Worm (Caenorhabditis elegans) whole organism, L1 larva: ENCODE results near the gene Y41E3.6.

ENCODE experiments used
- F16B12.6 ChIP-seq: fragments of 150-350 bp; optimal IDR thresholded peaks from 2 replicates; lab custom pipeline; 2014; ENCODE audit warnings: missing biosample characterization, missing genetic modification characterization
- aly-2 ChIP-seq: fragments of 150-350 bp; optimal IDR thresholded peaks from 2 replicates; lab custom pipeline; 2014; ENCODE audit warnings: missing biosample characterization, missing genetic modification characterization
- ama-1 ChIP-seq: fragments of 150-350 bp; optimal IDR thresholded peaks from 2 replicates; lab custom pipeline; 2014
- blmp-1 ChIP-seq: fragments of 150-350 bp; optimal IDR thresholded peaks from 2 replicates; lab custom pipeline; 2014; ENCODE audit warnings: missing biosample characterization, missing genetic modification characterization
- ceh-8 ChIP-seq: fragments of 200-800 bp; sonication (Bioruptor generic); optimal IDR thresholded peaks from 2 replicates; lab custom pipeline; 2018; ENCODE audit warnings: mild to moderate bottlenecking, missing genetic modification characterization, moderate library complexity, missing compliant biosample characterization
- ceh-88 ChIP-seq: fragments of 200-800 bp; sonication (Bioruptor generic); IDR thresholded peaks from 2 replicates; pipeline ENCODE4 v1.3.6; 2022; ENCODE audit warnings: missing genetic modification characterization, missing compliant biosample characterization
- ces-1 ChIP-seq: fragments of 150-350 bp; optimal IDR thresholded peaks from 2 replicates; lab custom pipeline; 2014; ENCODE audit warnings: missing biosample characterization, missing genetic modification reagents, missing genetic modification characterization
- dpl-1 ChIP-seq, 3 experiments: fragments of 150-350 bp in 2 of 3; sonication (generic microtip) in 1 of 3; optimal IDR thresholded peaks; 2 replicates each; lab custom pipeline; 2014 to 2017; ENCODE audit warnings: missing biosample characterization in 3 of 3, missing genetic modification characterization in 3 of 3, missing genetic modification reagents in 3 of 3
- dsc-1 ChIP-seq: sonication (generic microtip); optimal IDR thresholded peaks from 2 replicates; lab custom pipeline; 2016; ENCODE audit warnings: mild to moderate bottlenecking, missing genetic modification characterization, missing compliant biosample characterization
- efl-1 ChIP-seq, 4 experiments: fragments of 150-350 bp; optimal IDR thresholded peaks in 3 of 4; peaks in 1 of 4; 1 replicate in 1 of 4; 2 replicates in 3 of 4; lab custom pipeline; 2014; ENCODE audit warnings: missing biosample characterization in 2 of 4, missing genetic modification characterization in 2 of 4, missing genetic modification reagents in 2 of 4
- efl-3 ChIP-seq: fragments of 200-800 bp; sonication (Bioruptor generic); optimal IDR thresholded peaks from 2 replicates; lab custom pipeline; 2018; ENCODE audit warnings: mild to moderate bottlenecking, missing genetic modification characterization, missing compliant biosample characterization
- egl-13 ChIP-seq: sonication (generic microtip); optimal IDR thresholded peaks from 2 replicates; lab custom pipeline; 2016; ENCODE audit warnings: missing genotype, missing genetic modification reagents, missing genetic modification characterization, missing compliant biosample characterization
- egl-27 ChIP-seq, 2 experiments: fragments of 150-350 bp in 1 of 2; sonication (generic microtip); optimal IDR thresholded peaks; 3 replicates each; lab custom pipeline; 2017 to 2018; ENCODE audit warnings: missing biosample characterization in 2 of 2, missing genetic modification characterization in 2 of 2, missing genetic modification reagents in 2 of 2
- elt-3 ChIP-seq, 6 experiments: fragments of 150-350 bp in 1 of 6; sonication (generic microtip); optimal IDR thresholded peaks; 2 replicates each; lab custom pipeline; 2017 to 2018; ENCODE audit warnings: missing biosample characterization in 6 of 6, missing genetic modification characterization in 6 of 6, inconsistent platforms in 1 of 6
- ets-5 ChIP-seq: fragments of 200-800 bp; sonication (Bioruptor generic); IDR thresholded peaks from 2 replicates; pipeline ENCODE4 v1.3.6; 2022; ENCODE audit warnings: missing genetic modification characterization, missing compliant biosample characterization
- fkh-4 ChIP-seq: sonication (generic microtip); optimal IDR thresholded peaks from 2 replicates; lab custom pipeline; 2016; ENCODE audit warnings: missing compliant biosample characterization, missing genetic modification characterization, borderline replicate concordance
- fos-1 ChIP-seq: fragments of 150-350 bp; optimal IDR thresholded peaks from 2 replicates; lab custom pipeline; 2014; ENCODE audit warnings: missing biosample characterization, missing genetic modification characterization
- grh-1 ChIP-seq: fragments of 200-800 bp; sonication (Bioruptor generic); IDR thresholded peaks from 2 replicates; pipeline ENCODE4 v1.3.6; 2022; ENCODE audit warnings: missing genetic modification reagents, missing genetic modification characterization, missing compliant biosample characterization
- hlh-4 ChIP-seq: sonication (generic microtip); optimal IDR thresholded peaks from 2 replicates; lab custom pipeline; 2016; ENCODE audit warnings: mild to moderate bottlenecking, missing genetic modification characterization, missing compliant biosample characterization
- hpl-2 ChIP-seq: fragments of 150-350 bp; optimal IDR thresholded peaks from 2 replicates; lab custom pipeline; 2014; ENCODE audit warnings: missing biosample characterization, missing genetic modification reagents, missing genetic modification characterization
- lin-13 ChIP-seq: fragments of 150-350 bp; optimal IDR thresholded peaks from 2 replicates; lab custom pipeline; 2014; ENCODE audit warnings: missing biosample characterization, missing genetic modification reagents, missing genetic modification characterization
- lin-35 ChIP-seq, 2 experiments: fragments of 150-350 bp; optimal IDR thresholded peaks; 2 replicates each; lab custom pipeline; 2014; ENCODE audit warnings: missing biosample characterization in 2 of 2, missing genetic modification characterization in 2 of 2, missing genetic modification reagents in 2 of 2
- lir-3 ChIP-seq: sonication (generic microtip); optimal IDR thresholded peaks from 2 replicates; lab custom pipeline; 2016; ENCODE audit warnings: mild to moderate bottlenecking, missing genetic modification characterization, moderate library complexity, missing compliant biosample characterization; ENCODE audit not compliant: poor library complexity
- lsy-2 ChIP-seq, 2 experiments: fragments of 150-350 bp; optimal IDR thresholded peaks; 2 replicates each; lab custom pipeline; 2014; ENCODE audit warnings: missing biosample characterization in 2 of 2, missing genetic modification characterization in 2 of 2
- mep-1 ChIP-seq: fragments of 150-350 bp; optimal IDR thresholded peaks from 2 replicates; lab custom pipeline; 2014; ENCODE audit warnings: missing biosample characterization, missing genetic modification characterization
- nhr-19 ChIP-seq: fragments of 200-800 bp; sonication (Bioruptor generic); conservative IDR thresholded peaks from 2 replicates; pipeline ENCODE4 v1.3.6; 2022; ENCODE audit warnings: missing genetic modification characterization, missing compliant biosample characterization
- nhr-28 ChIP-seq: fragments of 150-350 bp; optimal IDR thresholded peaks from 2 replicates; lab custom pipeline; 2014; ENCODE audit warnings: missing biosample characterization, missing genetic modification characterization
- nhr-47 ChIP-seq: sonication (generic microtip); optimal IDR thresholded peaks from 2 replicates; lab custom pipeline; 2016; ENCODE audit warnings: mild to moderate bottlenecking, missing genetic modification characterization, moderate library complexity, missing compliant biosample characterization
- nhr-71 ChIP-seq: sonication (generic microtip); optimal IDR thresholded peaks from 2 replicates; lab custom pipeline; 2016; ENCODE audit warnings: mild to moderate bottlenecking, missing genetic modification characterization, moderate library complexity, missing compliant biosample characterization
- nhr-84 ChIP-seq: sonication (generic microtip); optimal IDR thresholded peaks from 2 replicates; lab custom pipeline; 2017; ENCODE audit warnings: missing biosample characterization, missing genetic modification characterization
- pax-3 ChIP-seq: fragments of 200-800 bp; sonication (Bioruptor generic); optimal IDR thresholded peaks from 2 replicates; lab custom pipeline; 2018; ENCODE audit warnings: mild to moderate bottlenecking, missing genetic modification characterization, moderate library complexity, missing compliant biosample characterization
- rnt-1 ChIP-seq: sonication (generic microtip); optimal IDR thresholded peaks from 2 replicates; lab custom pipeline; 2016; ENCODE audit warnings: mild to moderate bottlenecking, missing genetic modification characterization, moderate library complexity, missing compliant biosample characterization
- skn-1 ChIP-seq: fragments of 150-350 bp; optimal IDR thresholded peaks from 2 replicates; lab custom pipeline; 2014; ENCODE audit warnings: missing biosample characterization, missing genetic modification characterization
- snu-23 ChIP-seq: sonication (generic microtip); optimal IDR thresholded peaks from 2 replicates; lab custom pipeline; 2016; ENCODE audit warnings: missing genetic modification characterization, missing compliant biosample characterization
- sup-37 ChIP-seq: fragments of 200-800 bp; sonication (Bioruptor generic); optimal IDR thresholded peaks from 2 replicates; lab custom pipeline; 2018; ENCODE audit warnings: mild to moderate bottlenecking, missing genetic modification characterization, missing compliant biosample characterization
- swsn-7 ChIP-seq: sonication (generic microtip); optimal IDR thresholded peaks from 2 replicates; lab custom pipeline; 2016; ENCODE audit warnings: missing genetic modification characterization, missing compliant biosample characterization
- tbx-2 ChIP-seq: sonication (generic microtip); optimal IDR thresholded peaks from 2 replicates; lab custom pipeline; 2016; ENCODE audit warnings: missing genetic modification characterization, missing compliant biosample characterization
- unc-130 ChIP-seq: fragments of 150-350 bp; optimal IDR thresholded peaks from 2 replicates; lab custom pipeline; 2017; ENCODE audit warnings: missing biosample characterization, missing genetic modification characterization, inconsistent platforms
- unc-30 ChIP-seq: sonication (generic microtip); optimal IDR thresholded peaks from 2 replicates; lab custom pipeline; 2017; ENCODE audit warnings: missing biosample characterization, missing genetic modification characterization
- unc-98 ChIP-seq: fragments of 200-800 bp; sonication (Bioruptor generic); IDR thresholded peaks from 2 replicates; pipeline ENCODE4 v1.3.6; 2022; ENCODE audit warnings: missing genetic modification characterization, missing compliant biosample characterization
- vab-15 ChIP-seq: sonication (generic microtip); optimal IDR thresholded peaks from 2 replicates; lab custom pipeline; 2017; ENCODE audit warnings: missing genotype, mild to moderate bottlenecking, missing genetic modification characterization, missing compliant biosample characterization
- xbp-1 ChIP-seq: sonication (generic microtip); optimal IDR thresholded peaks from 2 replicates; lab custom pipeline; 2016; ENCODE audit warnings: missing genetic modification characterization, missing compliant biosample characterization
- zip-4 ChIP-seq: fragments of 200-800 bp; sonication (Bioruptor generic); optimal IDR thresholded peaks from 2 replicates; lab custom pipeline; 2018; ENCODE audit warnings: mild to moderate bottlenecking, missing genetic modification characterization, moderate library complexity, missing compliant biosample characterization
- ztf-11 ChIP-seq, 2 experiments: sonication (generic microtip); optimal IDR thresholded peaks; 2 replicates each; lab custom pipeline; 2016 to 2017; ENCODE audit warnings: missing genetic modification characterization in 2 of 2, missing biosample characterization in 1 of 2, missing compliant biosample characterization in 1 of 2

The Y41E3.6 gene

DNA sequence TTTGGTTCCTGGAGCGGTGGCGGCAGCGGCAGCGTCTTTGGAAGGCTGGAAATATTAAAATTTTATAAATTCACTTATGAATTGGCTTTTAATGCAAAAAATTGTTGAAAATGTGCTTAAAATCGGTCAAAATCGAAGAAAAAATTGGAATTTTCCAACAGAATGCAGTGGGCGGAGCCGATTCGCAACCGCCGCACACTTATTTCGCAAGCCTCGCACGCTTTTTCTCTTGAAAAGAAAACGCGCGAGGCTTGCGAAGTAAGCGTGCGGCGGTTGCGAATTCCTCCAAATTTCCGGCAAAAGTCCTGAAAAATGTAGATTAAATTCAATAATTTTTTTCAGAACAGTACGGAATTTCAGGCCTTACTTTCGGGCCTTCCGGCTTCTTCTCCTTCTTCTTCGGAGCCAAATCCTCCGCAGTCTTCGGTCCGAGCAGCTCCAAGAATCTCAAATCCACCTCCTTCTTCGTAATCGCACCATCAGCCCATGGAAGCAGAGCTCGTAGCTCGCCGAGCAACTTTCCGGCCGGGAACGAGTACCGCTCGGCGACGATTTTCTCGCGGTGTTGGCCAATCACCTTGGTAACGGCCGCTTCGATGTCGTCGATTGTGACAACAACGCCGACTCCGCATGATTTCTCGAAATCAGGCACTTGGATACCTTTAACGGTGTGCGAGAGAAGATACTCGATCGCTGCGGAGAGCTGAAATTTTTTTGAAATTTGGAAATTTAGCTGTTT lies 5.7 kb downstream of the Y41E3.6 start:
- TF ChIP-seq blmp-1 (tag; lab: Kevin White, UChicago) = no peak
- no peak for TF ChIP-seq aly-2 (tag; lab: Kevin White, UChicago)
- no peak for TF ChIP-seq tbx-2
- TF ChIP-seq zip-4 (GFP tag; lab: Kevin White, UChicago) = no peak
- TF ChIP-seq ama-1 (lab: Kevin White, UChicago) = no peak
- no peak for TF ChIP-seq sup-37
- no peak for TF ChIP-seq vab-15 (tag; lab: Kevin White, UChicago)
- no peak for TF ChIP-seq egl-13 (tag; lab: Kevin White, UChicago)
- TF ChIP-seq ets-5 (GFP tag; lab: Robert Waterston, UW) = no peak
- no peak for TF ChIP-seq nhr-84 (tag; lab: Kevin White, UChicago)
- no peak for TF ChIP-seq ces-1 (GFP tag; lab: Kevin White, UChicago)
- no peak for TF ChIP-seq hlh-4
- no peak for TF ChIP-seq snu-23 (GFP tag; lab: Kevin White, UChicago)
- TF ChIP-seq pax-3 = no peak
- no peak for TF ChIP-seq lin-13 (GFP tag; lab: Kevin White, UChicago)
- TF ChIP-seq lir-3 = no peak
- TF ChIP-seq hpl-2 (GFP tag; lab: Kevin White, UChicago) = no peak
- TF ChIP-seq lsy-2 (tag; optimal IDR thresholded peaks at IDR 0.05; lab: Kevin White, UChicago) = no peak
- TF ChIP-seq fkh-4 (tag; lab: Kevin White, UChicago) = no peak
- TF ChIP-seq fos-1 (tag; lab: Kevin White, UChicago) = no peak

DNA sequence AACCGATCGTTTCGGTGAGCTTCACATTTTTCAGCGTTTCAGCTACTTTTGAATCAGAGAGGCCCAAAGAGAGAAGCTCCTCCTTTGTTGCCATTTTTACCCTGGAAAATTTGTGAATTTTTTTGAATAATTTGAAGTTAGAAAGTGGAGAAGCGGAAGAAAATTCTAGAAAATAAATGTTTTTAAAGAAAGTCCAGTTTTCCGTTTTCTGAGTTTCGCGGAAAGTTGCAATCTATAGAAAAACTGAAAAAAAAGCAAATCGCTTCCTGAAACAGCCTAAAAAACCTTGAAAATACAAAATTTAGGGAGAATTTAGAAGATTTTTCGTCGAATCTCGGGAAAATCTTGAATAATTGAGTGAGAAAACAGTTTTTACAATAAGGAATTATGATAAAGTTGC lies 6.5 kb downstream of the Y41E3.6 start, which contains the start of gene qars-1:
Gene qars-1, minus strand, starts transcription at position 101 of the 400 bp plus-strand sequence.
- TF ChIP-seq tbx-2 = no peak
- TF ChIP-seq efl-3 (GFP tag; lab: Kevin White, UChicago) = no peak
- no peak for TF ChIP-seq swsn-7 (tag; lab: Kevin White, UChicago)
- no peak for TF ChIP-seq dsc-1 (tag; lab: Kevin White, UChicago)
- no peak for TF ChIP-seq nhr-19 (GFP tag; lab: Robert Waterston, UW)
- TF ChIP-seq mep-1 (tag; lab: Kevin White, UChicago) = no peak
- no peak for TF ChIP-seq elt-3 (tag; optimal IDR thresholded peaks at IDR 0.05; lab: Kevin White, UChicago)
- TF ChIP-seq skn-1 (tag; lab: Kevin White, UChicago) = no peak
- no peak for TF ChIP-seq ceh-8 (GFP tag; lab: Kevin White, UChicago)
- no peak for TF ChIP-seq ztf-11 (tag; optimal IDR thresholded peaks at IDR 0.05; lab: Kevin White, UChicago)
- no peak for TF ChIP-seq ceh-88 (GFP tag; lab: Robert Waterston, UW)
- no peak for TF ChIP-seq nhr-28 (tag; lab: Kevin White, UChicago)
- TF ChIP-seq hpl-2 (GFP tag; lab: Kevin White, UChicago) = no peak
- TF ChIP-seq, all 84 proteins: peak for 0

DNA sequence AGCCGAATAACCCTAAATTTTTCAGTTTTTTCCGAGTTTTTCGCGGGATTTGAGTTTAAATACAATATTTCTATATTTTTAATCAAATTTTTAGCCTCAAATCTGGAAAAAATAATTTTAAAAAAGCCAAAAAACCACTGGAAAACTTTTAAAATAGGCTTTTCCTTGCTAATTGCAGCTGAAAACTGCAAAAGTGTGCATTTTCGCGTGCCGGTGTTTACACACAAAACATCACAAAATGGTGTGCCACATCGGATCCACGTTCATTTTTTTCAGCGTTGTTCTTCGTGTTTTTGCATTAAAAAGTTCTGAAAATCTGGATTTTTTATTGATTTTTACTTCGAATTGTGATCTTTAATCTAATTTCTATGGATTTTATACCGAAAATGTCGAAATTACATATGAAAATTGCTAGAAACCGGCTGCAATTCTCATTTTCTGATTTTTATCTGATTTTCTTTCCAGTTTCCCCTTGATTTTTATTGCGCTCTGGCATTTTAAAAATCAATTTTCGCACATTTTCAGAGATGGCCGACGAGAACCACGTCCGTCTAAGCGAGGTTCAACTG lies 7.0 kb downstream of the Y41E3.6 start, which contains the start of gene Y41E3.7:
Gene Y41E3.7, plus strand, starts transcription at position 519 of the 569 bp plus-strand sequence.
- no peak for TF ChIP-seq unc-130
- TF ChIP-seq nhr-47 (tag; lab: Kevin White, UChicago) = peak; percentile 18
- TF ChIP-seq F16B12.6 (tag; lab: Kevin White, UChicago) = peak; percentile 89
- TF ChIP-seq rnt-1 (tag; lab: Kevin White, UChicago) = peak; percentile 27
- no peak for TF ChIP-seq ceh-88 (GFP tag; lab: Robert Waterston, UW)
- peak; percentile 43 to 59 for TF ChIP-seq efl-1 (optimal IDR thresholded peaks at IDR 0.05; lab: Kevin White, UChicago)
- peak; percentile 45 to 94 for TF ChIP-seq efl-1 (GFP tag; optimal IDR thresholded peaks at IDR 0.05 in 1 of 2; lab: Kevin White, UChicago)
- peak; percentile 31 to 43 for TF ChIP-seq lsy-2 (tag; optimal IDR thresholded peaks at IDR 0.05; lab: Kevin White, UChicago)
- TF ChIP-seq xbp-1 (tag; lab: Kevin White, UChicago) = peak; percentile 21
- TF ChIP-seq egl-27 (tag; optimal IDR thresholded peaks at IDR 0.05; lab: Kevin White, UChicago) = no peak
- TF ChIP-seq nhr-71 = no peak
- no peak for TF ChIP-seq fos-1 (tag; lab: Kevin White, UChicago)
- TF ChIP-seq grh-1 (GFP tag; lab: Robert Waterston, UW) = no peak
- TF ChIP-seq dpl-1 (GFP tag; optimal IDR thresholded peaks at IDR 0.05; lab: Kevin White, UChicago) = peak; percentile 24 to 59 (median 54)
- peak; percentile 31 for TF ChIP-seq snu-23 (GFP tag; lab: Kevin White, UChicago)
- TF ChIP-seq unc-30 (tag; lab: Kevin White, UChicago) = no peak
- no peak for TF ChIP-seq unc-98 (GFP tag; lab: Robert Waterston, UW)
- peak; percentile 29 for TF ChIP-seq mep-1 (tag; lab: Kevin White, UChicago)
- TF ChIP-seq lin-35 (GFP tag; optimal IDR thresholded peaks at IDR 0.05; lab: Kevin White, UChicago) = peak in 1 of 2 experiments; percentile 51
- TF ChIP-seq, all 84 proteins: peak for 10
